Fruit fly (Drosophila melanogaster): ENCODE measurements around the gene Ets65A.

DNA sequence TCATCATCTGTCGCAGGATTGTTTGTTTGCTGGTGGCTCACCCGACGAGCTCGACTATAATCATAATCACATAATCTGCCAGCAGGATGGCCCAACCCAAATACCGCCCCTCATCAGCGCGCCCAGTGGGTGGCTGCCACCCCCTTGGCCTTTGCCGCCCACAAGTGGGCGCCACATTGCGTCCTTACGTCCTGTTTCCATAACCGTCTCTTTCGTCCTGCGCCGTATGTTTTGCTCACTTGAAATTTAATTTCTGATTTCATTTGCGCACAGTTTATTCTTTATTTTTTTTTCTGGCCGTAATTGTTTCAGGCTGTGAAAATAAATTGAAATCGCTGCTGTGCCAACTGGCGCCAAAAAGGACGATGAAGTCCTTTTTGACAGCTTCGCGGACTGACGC lies 8.0 kb downstream of the Ets65A start:
- TF ChIP-seq CG8478 (optimal IDR thresholded peaks at IDR 0.05) (no peak), CTCF (optimal IDR thresholded peaks at IDR 0.05) (no peak)

Measured in S2 (cell line).